Worm (Caenorhabditis elegans) whole organism, L4 larva: ENCODE data around the gene srbc-44.

Experiments
- D1046.2 ChIP-seq: fragments of 200-800 bp; sonication (Bioruptor generic); IDR thresholded peaks from 2 replicates; pipeline ENCODE4 v1.3.6; 2022; ENCODE audit warnings: missing genetic modification characterization, missing compliant biosample characterization
- F37D6.2 ChIP-seq: sonication (generic microtip); optimal IDR thresholded peaks from 2 replicates; lab custom pipeline; 2016; ENCODE audit warnings: mild to moderate bottlenecking, missing genetic modification characterization, missing compliant biosample characterization
- F49E8.2 ChIP-seq: sonication (generic microtip); optimal IDR thresholded peaks from 2 replicates; lab custom pipeline; 2016; ENCODE audit warnings: missing compliant biosample characterization, mild to moderate bottlenecking, missing genetic modification characterization, borderline replicate concordance
- T26A8.4 ChIP-seq: fragments of 200-800 bp; sonication (Bioruptor generic); IDR thresholded peaks from 2 replicates; pipeline ENCODE4 v1.3.6; 2022; ENCODE audit warnings: missing genetic modification characterization, missing compliant biosample characterization
- ama-1 ChIP-seq: fragments of 150-350 bp; optimal IDR thresholded peaks from 2 replicates; lab custom pipeline; 2014; ENCODE audit warnings: inconsistent platforms, mixed read lengths
- ceh-28 ChIP-seq: fragments of 150-350 bp; optimal IDR thresholded peaks from 2 replicates; lab custom pipeline; 2014; ENCODE audit warnings: missing biosample characterization, missing genetic modification reagents, missing genetic modification characterization
- daf-12 ChIP-seq: fragments of 150-350 bp; optimal IDR thresholded peaks from 2 replicates; lab custom pipeline; 2014; ENCODE audit warnings: missing biosample characterization, missing genetic modification reagents, missing genetic modification characterization
- daf-16 ChIP-seq, 3 experiments: sonication (generic microtip); optimal IDR thresholded peaks; 2 replicates each; lab custom pipeline; 2016 to 2017; ENCODE audit warnings: missing genetic modification characterization in 3 of 3, missing genetic modification reagents in 3 of 3, mild to moderate bottlenecking in 2 of 3, missing compliant biosample characterization in 2 of 3, missing biosample characterization in 1 of 3, moderate library complexity in 1 of 3
- daf-8 ChIP-seq: fragments of 200-800 bp; sonication (Bioruptor generic); IDR thresholded peaks from 2 replicates; pipeline ENCODE4 v1.3.6; 2022; ENCODE audit warnings: missing genetic modification characterization, missing compliant biosample characterization
- dmd-6 ChIP-seq: fragments of 200-800 bp; sonication (Bioruptor generic); IDR thresholded peaks from 2 replicates; pipeline ENCODE4 v1.3.6; 2022; ENCODE audit warnings: missing genetic modification reagents, missing genetic modification characterization, missing compliant biosample characterization
- dmd-9 ChIP-seq: fragments of 200-800 bp; sonication (Bioruptor generic); IDR thresholded peaks from 2 replicates; pipeline ENCODE4 v1.3.6; 2022; ENCODE audit warnings: missing genetic modification reagents, missing genetic modification characterization, missing compliant biosample characterization
- duxl-1 ChIP-seq: sonication (generic microtip); optimal IDR thresholded peaks from 2 replicates; lab custom pipeline; 2016; ENCODE audit warnings: mild to moderate bottlenecking, missing genetic modification characterization, moderate library complexity, missing compliant biosample characterization; ENCODE audit not compliant: poor library complexity
- dve-1 ChIP-seq: sonication (generic microtip); optimal IDR thresholded peaks from 2 replicates; lab custom pipeline; 2017; ENCODE audit warnings: antibody characterized with exemption, mild to moderate bottlenecking, missing genetic modification characterization, missing compliant biosample characterization; ENCODE audit not compliant: insufficient read depth
- egl-43 ChIP-seq: fragments of 200-800 bp; sonication (Bioruptor generic); IDR thresholded peaks from 2 replicates; pipeline ENCODE4 v1.3.6; 2022; ENCODE audit warnings: missing genetic modification reagents, missing genetic modification characterization, missing compliant biosample characterization
- hif-1 ChIP-seq, 2 experiments: sonication (generic microtip); optimal IDR thresholded peaks; 2 replicates each; lab custom pipeline; 2016 to 2017; ENCODE audit warnings: missing compliant biosample characterization in 2 of 2, missing genetic modification characterization in 2 of 2, missing genetic modification reagents in 2 of 2, missing genotype in 2 of 2, mild to moderate bottlenecking in 1 of 2
- hlh-11 ChIP-seq: fragments of 200-800 bp; sonication (Bioruptor generic); optimal IDR thresholded peaks from 2 replicates; lab custom pipeline; 2018; ENCODE audit warnings: mild to moderate bottlenecking, missing genetic modification characterization, missing compliant biosample characterization
- hlh-30 ChIP-seq: sonication (generic microtip); optimal IDR thresholded peaks from 2 replicates; lab custom pipeline; 2017; ENCODE audit warnings: antibody characterized with exemption, mild to moderate bottlenecking, missing genetic modification characterization, missing compliant biosample characterization; ENCODE audit not compliant: insufficient read depth
- lin-1 ChIP-seq: fragments of 200-800 bp; sonication (Bioruptor generic); IDR thresholded peaks from 2 replicates; pipeline ENCODE4 v1.3.6; 2022; ENCODE audit warnings: missing genetic modification reagents, missing genetic modification characterization, missing compliant biosample characterization
- lin-13 ChIP-seq: fragments of 150-350 bp; optimal IDR thresholded peaks from 2 replicates; lab custom pipeline; 2014; ENCODE audit warnings: missing biosample characterization, missing genetic modification reagents, missing genetic modification characterization
- lin-38 ChIP-seq: fragments of 200-800 bp; sonication (Bioruptor generic); IDR thresholded peaks from 2 replicates; pipeline ENCODE4 v1.3.6; 2022; ENCODE audit warnings: missing genetic modification reagents, missing genetic modification characterization, missing compliant biosample characterization
- lsy-2 ChIP-seq, 2 experiments: fragments of 150-350 bp in 1 of 2; sonication (generic microtip) in 1 of 2; optimal IDR thresholded peaks; 2 replicates each; lab custom pipeline; 2014 to 2017; ENCODE audit warnings: missing biosample characterization in 2 of 2, missing genetic modification characterization in 2 of 2
- mdl-1 ChIP-seq, 2 experiments: fragments of 150-350 bp in 1 of 2; sonication (generic microtip) in 1 of 2; optimal IDR thresholded peaks; 2 replicates each; lab custom pipeline; 2014 to 2017; ENCODE audit warnings: missing biosample characterization in 2 of 2, missing genetic modification characterization in 2 of 2
- mep-1 ChIP-seq: fragments of 150-350 bp; sonication (generic microtip); optimal IDR thresholded peaks from 3 replicates; lab custom pipeline; 2014; ENCODE audit warnings: missing biosample characterization, missing genetic modification characterization
- nhr-102 ChIP-seq: sonication (generic microtip); optimal IDR thresholded peaks from 2 replicates; lab custom pipeline; 2016; ENCODE audit warnings: mild to moderate bottlenecking, missing genetic modification characterization, moderate library complexity, missing compliant biosample characterization
- nhr-11 ChIP-seq: fragments of 150-350 bp; optimal IDR thresholded peaks from 2 replicates; lab custom pipeline; 2014; ENCODE audit warnings: missing biosample characterization, missing genetic modification characterization
- nhr-25 ChIP-seq: sonication (generic microtip); optimal IDR thresholded peaks from 2 replicates; lab custom pipeline; 2017; ENCODE audit warnings: missing genetic modification characterization, mild to moderate bottlenecking, missing compliant biosample characterization, antibody characterized with exemption, moderate library complexity, borderline replicate concordance; ENCODE audit not compliant: insufficient read depth
- nhr-28 ChIP-seq: fragments of 150-350 bp; optimal IDR thresholded peaks from 2 replicates; lab custom pipeline; 2014; ENCODE audit warnings: missing biosample characterization, missing genetic modification characterization
- nhr-41 ChIP-seq: fragments of 200-800 bp; sonication (Bioruptor generic); IDR thresholded peaks from 2 replicates; pipeline ENCODE4 v1.3.6; 2022; ENCODE audit warnings: missing genetic modification reagents, missing genetic modification characterization, missing compliant biosample characterization
- nhr-6 ChIP-seq: fragments of 150-350 bp; optimal IDR thresholded peaks from 2 replicates; lab custom pipeline; 2014; ENCODE audit warnings: missing biosample characterization, missing genetic modification characterization
- nhr-77 ChIP-seq: fragments of 150-350 bp; optimal IDR thresholded peaks from 2 replicates; lab custom pipeline; 2014; ENCODE audit warnings: missing biosample characterization, missing genetic modification characterization
- php-3 ChIP-seq: fragments of 200-800 bp; sonication (Bioruptor generic); IDR thresholded peaks from 2 replicates; pipeline ENCODE4 v1.3.6; 2022; ENCODE audit warnings: missing genetic modification reagents, missing genetic modification characterization, missing compliant biosample characterization
- sdz-12 ChIP-seq: fragments of 200-800 bp; sonication (Bioruptor generic); optimal IDR thresholded peaks from 2 replicates; lab custom pipeline; 2018; ENCODE audit warnings: mild to moderate bottlenecking, missing genetic modification characterization, missing compliant biosample characterization
- skn-1 ChIP-seq: fragments of 150-350 bp; optimal IDR thresholded peaks from 2 replicates; lab custom pipeline; 2014; ENCODE audit warnings: missing biosample characterization, missing genetic modification characterization
- tag-97 ChIP-seq: fragments of 200-800 bp; sonication (Bioruptor generic); IDR thresholded peaks from 2 replicates; pipeline ENCODE4 v1.3.6; 2022; ENCODE audit warnings: missing genetic modification characterization, missing compliant biosample characterization
- unc-130 ChIP-seq: sonication (generic microtip); optimal IDR thresholded peaks from 2 replicates; lab custom pipeline; 2016; ENCODE audit warnings: missing genetic modification reagents, missing genetic modification characterization, missing compliant biosample characterization
- unc-62 ChIP-seq, 3 experiments: fragments of 150-350 bp in 1 of 3; sonication (generic microtip); optimal IDR thresholded peaks in 2 of 3; peaks in 1 of 3; 1 replicate in 1 of 3; 2 replicates in 2 of 3; lab custom pipeline; 2014 to 2017; ENCODE audit warnings: missing biosample characterization in 3 of 3, missing genetic modification characterization in 3 of 3, missing genetic modification reagents in 3 of 3, missing genotype in 1 of 3
- vab-7 ChIP-seq: fragments of 200-800 bp; sonication (Bioruptor generic); IDR thresholded peaks from 2 replicates; pipeline ENCODE4 v1.3.6; 2022; ENCODE audit warnings: missing genetic modification reagents, missing genetic modification characterization, missing compliant biosample characterization
- zag-1 ChIP-seq: fragments of 150-350 bp; optimal IDR thresholded peaks from 2 replicates; lab custom pipeline; 2014; ENCODE audit warnings: missing biosample characterization, missing genetic modification characterization
- ztf-7 ChIP-seq: fragments of 150-350 bp; optimal IDR thresholded peaks from 2 replicates; lab custom pipeline; 2014; ENCODE audit warnings: missing biosample characterization, missing genetic modification characterization

srbc-44 gene

ce11 chrV:12818486-12818885, 30.1 kb upstream of the srbc-44 start:
- TF ChIP-seq daf-12 (tag; lab: Kevin White, UChicago) (no peak), unc-62 (GFP tag; optimal IDR thresholded peaks at IDR 0.05 in 1 of 2; lab: Kevin White, UChicago) (peak in 1 of 2 experiments; percentile 10), unc-62 (tag; optimal IDR thresholded peaks at IDR 0.05; lab: Kevin White, UChicago) (no peak)

- TF ChIP-seq hlh-30 (tag; lab: Kevin White, UChicago) = peak; percentile 37
- no peak for TF ChIP-seq nhr-25
- no peak for TF ChIP-seq nhr-11
- no peak for TF ChIP-seq F49E8.2
- no peak for TF ChIP-seq ztf-7 (tag; lab: Kevin White, UChicago)
- peak; percentile 12 to 47 for TF ChIP-seq lsy-2 (tag; optimal IDR thresholded peaks at IDR 0.05; lab: Kevin White, UChicago)
- no peak for TF ChIP-seq tag-97 (GFP tag; lab: Robert Waterston, UW)
- TF ChIP-seq dmd-9 (GFP tag; lab: Robert Waterston, UW) = no peak
- TF ChIP-seq lin-1 (GFP tag; lab: Robert Waterston, UW) = no peak
- TF ChIP-seq egl-43 (GFP tag; lab: Robert Waterston, UW) = no peak
- no peak for TF ChIP-seq duxl-1 (tag; lab: Kevin White, UChicago)
- TF ChIP-seq ceh-28 = no peak
- TF ChIP-seq D1046.2 (GFP tag; lab: Robert Waterston, UW) = no peak
- TF ChIP-seq zag-1 (tag; lab: Kevin White, UChicago) = no peak
- no peak for TF ChIP-seq sdz-12
- peak in 1 of 2 experiments; percentile 74 for TF ChIP-seq unc-62 (GFP tag; optimal IDR thresholded peaks at IDR 0.05 in 1 of 2; lab: Kevin White, UChicago)
- no peak for TF ChIP-seq unc-62 (tag; optimal IDR thresholded peaks at IDR 0.05; lab: Kevin White, UChicago)
- no peak for TF ChIP-seq nhr-102 (tag; lab: Kevin White, UChicago)
- no peak for TF ChIP-seq vab-7 (GFP tag; lab: Robert Waterston, UW)
- no peak for TF ChIP-seq unc-130 (GFP tag; lab: Kevin White, UChicago)
- TF ChIP-seq ama-1 (lab: Kevin White, UChicago) = no peak
- no peak for TF ChIP-seq lin-38 (GFP tag; lab: Robert Waterston, UW)
- peak; percentile 4 for TF ChIP-seq mep-1 (tag; lab: Kevin White, UChicago)
- no peak for TF ChIP-seq nhr-41
- no peak for TF ChIP-seq dmd-6 (GFP tag; lab: Robert Waterston, UW)
- no peak for TF ChIP-seq hif-1 (tag; optimal IDR thresholded peaks at IDR 0.05; lab: Kevin White, UChicago)
- no peak for TF ChIP-seq skn-1 (tag; lab: Kevin White, UChicago)
- no peak for TF ChIP-seq lin-13
- no peak for TF ChIP-seq T26A8.4 (GFP tag; lab: Robert Waterston, UW)
Measured at ce11 chrV:12816672-12817071, 28.3 kb upstream of the srbc-44 start.

ce11 chrV:12815386-12815785, 27.0 kb upstream of the srbc-44 start:
- TF ChIP-seq mdl-1 (tag; optimal IDR thresholded peaks at IDR 0.05; lab: Kevin White, UChicago) (peak in 1 of 2 experiments; percentile 19), nhr-6 (tag; lab: Kevin White, UChicago) (peak; percentile 45), daf-8 (GFP tag; lab: Robert Waterston, UW) (no peak), nhr-28 (peak; percentile 60), daf-16 (GFP tag; optimal IDR thresholded peaks at IDR 0.05; lab: Kevin White, UChicago) (no peak), daf-16 (tag; optimal IDR thresholded peaks at IDR 0.05; lab: Kevin White, UChicago) (peak; percentile 89), php-3 (peak; percentile 22; the same call in 1 of the 2 replicates), hlh-11 (tag; lab: Kevin White, UChicago) (peak; percentile 0), dve-1 (peak; percentile 52), nhr-77 (tag; lab: Kevin White, UChicago) (peak; percentile 32), lin-1 (GFP tag; lab: Robert Waterston, UW) (no peak), F37D6.2 (tag; lab: Kevin White, UChicago) (no peak)
- TF ChIP-seq, all 104 proteins: peak for 8
